Worm (Caenorhabditis elegans) whole organism, L4 larva: Measurements from ENCODE around the gene R13D7.2.

Experiments used
- R02D3.7 ChIP-seq: fragments of 150-350 bp; sonication (generic microtip); optimal IDR thresholded peaks from 3 replicates; lab custom pipeline; 2014; ENCODE audit warnings: missing biosample characterization, missing genetic modification characterization
- T20F7.1 ChIP-seq: fragments of 200-800 bp; sonication (Bioruptor generic); optimal IDR thresholded peaks from 2 replicates; lab custom pipeline; 2018; ENCODE audit warnings: mild to moderate bottlenecking, missing genetic modification characterization, missing compliant biosample characterization
- ZK546.5 ChIP-seq, 2 experiments: sonication (generic microtip); optimal IDR thresholded peaks; 2 replicates each; lab custom pipeline; 2017; ENCODE audit warnings: missing biosample characterization in 2 of 2, missing genetic modification characterization in 2 of 2
- aly-2 ChIP-seq: sonication (generic microtip); optimal IDR thresholded peaks from 2 replicates; lab custom pipeline; 2018; ENCODE audit warnings: missing biosample characterization, missing genetic modification characterization
- ceh-20 ChIP-seq: fragments of 200-800 bp; sonication (Bioruptor generic); IDR thresholded peaks from 2 replicates; pipeline ENCODE4 v1.3.6; 2022; ENCODE audit warnings: missing genetic modification reagents, missing genetic modification characterization, missing compliant biosample characterization
- ceh-32 ChIP-seq: sonication (generic microtip); optimal IDR thresholded peaks from 2 replicates; lab custom pipeline; 2016; ENCODE audit warnings: mild to moderate bottlenecking, missing genetic modification characterization, missing compliant biosample characterization; ENCODE audit not compliant: poor library complexity
- daf-16 ChIP-seq, 3 experiments: sonication (generic microtip); optimal IDR thresholded peaks; 2 replicates each; lab custom pipeline; 2016 to 2017; ENCODE audit warnings: missing genetic modification characterization in 3 of 3, missing genetic modification reagents in 3 of 3, mild to moderate bottlenecking in 2 of 3, missing compliant biosample characterization in 2 of 3, missing biosample characterization in 1 of 3, moderate library complexity in 1 of 3
- dmd-6 ChIP-seq: fragments of 200-800 bp; sonication (Bioruptor generic); IDR thresholded peaks from 2 replicates; pipeline ENCODE4 v1.3.6; 2022; ENCODE audit warnings: missing genetic modification reagents, missing genetic modification characterization, missing compliant biosample characterization
- dmd-8 ChIP-seq: fragments of 200-800 bp; sonication (Bioruptor generic); IDR thresholded peaks from 2 replicates; pipeline ENCODE4 v1.3.6; 2022; ENCODE audit warnings: missing genetic modification characterization, missing compliant biosample characterization
- dpl-1 ChIP-seq: fragments of 150-350 bp; optimal IDR thresholded peaks from 2 replicates; lab custom pipeline; 2014; ENCODE audit warnings: missing biosample characterization, missing genetic modification reagents, missing genetic modification characterization
- hlh-11 ChIP-seq: fragments of 200-800 bp; sonication (Bioruptor generic); optimal IDR thresholded peaks from 2 replicates; lab custom pipeline; 2018; ENCODE audit warnings: mild to moderate bottlenecking, missing genetic modification characterization, missing compliant biosample characterization
- hmg-1.1 ChIP-seq: fragments of 200-800 bp; sonication (Bioruptor generic); IDR thresholded peaks from 2 replicates; pipeline ENCODE4 v1.3.6; 2022; ENCODE audit warnings: missing genetic modification reagents, missing genetic modification characterization, missing compliant biosample characterization
- lim-7 ChIP-seq: fragments of 200-800 bp; sonication (Bioruptor generic); IDR thresholded peaks from 2 replicates; pipeline ENCODE4 v1.3.6; 2022; ENCODE audit warnings: missing genetic modification characterization, missing compliant biosample characterization
- lin-13 ChIP-seq: fragments of 150-350 bp; optimal IDR thresholded peaks from 2 replicates; lab custom pipeline; 2014; ENCODE audit warnings: missing biosample characterization, missing genetic modification reagents, missing genetic modification characterization
- madf-5 ChIP-seq, 2 experiments: fragments of 200-800 bp; sonication (Bioruptor generic); IDR thresholded peaks; 2 replicates each; pipeline ENCODE4 v1.3.6; 2022; ENCODE audit warnings: missing compliant biosample characterization in 2 of 2, missing genetic modification characterization in 2 of 2
- mdl-1 ChIP-seq, 2 experiments: fragments of 150-350 bp in 1 of 2; sonication (generic microtip) in 1 of 2; optimal IDR thresholded peaks; 2 replicates each; lab custom pipeline; 2014 to 2017; ENCODE audit warnings: missing biosample characterization in 2 of 2, missing genetic modification characterization in 2 of 2
- nhr-102 ChIP-seq: sonication (generic microtip); optimal IDR thresholded peaks from 2 replicates; lab custom pipeline; 2016; ENCODE audit warnings: mild to moderate bottlenecking, missing genetic modification characterization, moderate library complexity, missing compliant biosample characterization
- nhr-28 ChIP-seq: fragments of 150-350 bp; optimal IDR thresholded peaks from 2 replicates; lab custom pipeline; 2014; ENCODE audit warnings: missing biosample characterization, missing genetic modification characterization
- nhr-77 ChIP-seq: fragments of 150-350 bp; optimal IDR thresholded peaks from 2 replicates; lab custom pipeline; 2014; ENCODE audit warnings: missing biosample characterization, missing genetic modification characterization
- pqm-1 ChIP-seq: sonication (generic microtip); optimal IDR thresholded peaks from 2 replicates; lab custom pipeline; 2017; ENCODE audit warnings: missing biosample characterization, missing genetic modification characterization
- skn-1 ChIP-seq: fragments of 150-350 bp; optimal IDR thresholded peaks from 2 replicates; lab custom pipeline; 2014; ENCODE audit warnings: missing biosample characterization, missing genetic modification characterization
- snpc-1.2 ChIP-seq: fragments of 200-800 bp; sonication (Bioruptor generic); IDR thresholded peaks from 2 replicates; pipeline ENCODE4 v1.3.6; 2022; ENCODE audit warnings: missing genetic modification reagents, missing genetic modification characterization, missing compliant biosample characterization
- snpc-4 ChIP-seq: fragments of 150-350 bp; optimal IDR thresholded peaks from 2 replicates; lab custom pipeline; 2014; ENCODE audit warnings: missing biosample characterization, missing genetic modification characterization
- tra-1 ChIP-seq: fragments of 200-800 bp; sonication (Bioruptor generic); IDR thresholded peaks from 2 replicates; pipeline ENCODE4 v1.3.6; 2022; ENCODE audit warnings: missing genetic modification reagents, missing genetic modification characterization, missing compliant biosample characterization
- unc-62 ChIP-seq, 3 experiments: fragments of 150-350 bp in 1 of 3; sonication (generic microtip); optimal IDR thresholded peaks in 2 of 3; peaks in 1 of 3; 1 replicate in 1 of 3; 2 replicates in 2 of 3; lab custom pipeline; 2014 to 2017; ENCODE audit warnings: missing biosample characterization in 3 of 3, missing genetic modification characterization in 3 of 3, missing genetic modification reagents in 3 of 3, missing genotype in 1 of 3
- vab-7 ChIP-seq: fragments of 200-800 bp; sonication (Bioruptor generic); IDR thresholded peaks from 2 replicates; pipeline ENCODE4 v1.3.6; 2022; ENCODE audit warnings: missing genetic modification reagents, missing genetic modification characterization, missing compliant biosample characterization

Gene R13D7.2

ce11 chrV:7409599-7409998, at the start of gene R13D7.2:
TSS of gene R13D7.2 (plus strand) at chrV:7409899.
- no peak for TF ChIP-seq ceh-20 (GFP tag; lab: Robert Waterston, UW)
- TF ChIP-seq lin-13 (GFP tag; lab: Kevin White, UChicago): no peak
- TF ChIP-seq nhr-102: no peak
- TF ChIP-seq T20F7.1: no peak
- TF ChIP-seq madf-5 (GFP tag; IDR thresholded peaks at IDR 0.05; lab: Robert Waterston, UW): no peak
- TF ChIP-seq snpc-1.2 (GFP tag; lab: Robert Waterston, UW): no peak
- TF ChIP-seq ceh-32 (tag; lab: Kevin White, UChicago): no peak
- TF ChIP-seq unc-62 (GFP tag; optimal IDR thresholded peaks at IDR 0.05 in 1 of 2; lab: Kevin White, UChicago): no peak
- TF ChIP-seq unc-62 (tag; optimal IDR thresholded peaks at IDR 0.05; lab: Kevin White, UChicago): no peak
- TF ChIP-seq lim-7 (GFP tag; lab: Robert Waterston, UW): no peak
- no peak for TF ChIP-seq dpl-1 (GFP tag; lab: Kevin White, UChicago)

- TF ChIP-seq pqm-1 (tag; lab: Kevin White, UChicago) (no peak), mdl-1 (tag; optimal IDR thresholded peaks at IDR 0.05; lab: Kevin White, UChicago) (no peak), snpc-4 (no peak), aly-2 (tag; lab: Kevin White, UChicago) (no peak)
- TF ChIP-seq, all 104 proteins: peak for 0
These were observed 48.0 kb upstream of the R13D7.2 start, which contains the start of gene cyp-35A1 for ce11 chrV:7361673-7362072. TSS of gene cyp-35A1 (minus strand) at chrV:7361773.

- no peak for TF ChIP-seq daf-16 (GFP tag; optimal IDR thresholded peaks at IDR 0.05; lab: Kevin White, UChicago)
- peak; percentile 91 for TF ChIP-seq daf-16 (tag; optimal IDR thresholded peaks at IDR 0.05; lab: Kevin White, UChicago)
- TF ChIP-seq pqm-1 (tag; lab: Kevin White, UChicago): peak; percentile 52
- TF ChIP-seq nhr-28 (tag; lab: Kevin White, UChicago): peak; percentile 71
- TF ChIP-seq hlh-11 (tag; lab: Kevin White, UChicago): peak; percentile 53
- TF ChIP-seq dmd-6 (GFP tag; lab: Robert Waterston, UW): peak; percentile 57; the same call in 1 of the 2 replicates
- TF ChIP-seq vab-7 (GFP tag; lab: Robert Waterston, UW): no peak
- TF ChIP-seq hmg-1.1 (GFP tag; lab: Robert Waterston, UW): no peak
These were observed 45.6 kb upstream of the R13D7.2 start, which contains the start of gene cyp-35A2 for ce11 chrV:7364059-7364458. TSS of gene cyp-35A2 (minus strand) at chrV:7364182.

ce11 chrV:7364951-7365350, 44.7 kb upstream of the R13D7.2 start, which contains the start of gene exc-13:
TSS of gene exc-13 (plus strand) at chrV:7365251.
- TF ChIP-seq nhr-77 (tag; lab: Kevin White, UChicago) (no peak), daf-16 (GFP tag; optimal IDR thresholded peaks at IDR 0.05; lab: Kevin White, UChicago) (peak in 1 of 2 experiments; percentile 90), daf-16 (tag; optimal IDR thresholded peaks at IDR 0.05; lab: Kevin White, UChicago) (no peak)

- TF ChIP-seq unc-62 (GFP tag; optimal IDR thresholded peaks at IDR 0.05 in 1 of 2; lab: Kevin White, UChicago): peak in 1 of 2 experiments; percentile 93
- no peak for TF ChIP-seq unc-62 (tag; optimal IDR thresholded peaks at IDR 0.05; lab: Kevin White, UChicago)
- TF ChIP-seq R02D3.7 (tag; lab: Kevin White, UChicago): no peak
- TF ChIP-seq, all 104 proteins: peak for 1
These were observed 40.1 kb upstream of the R13D7.2 start, which contains the start of gene srj-14 for ce11 chrV:7369578-7369977. TSS of gene srj-14 (plus strand) at chrV:7369708.

ce11 chrV:7374090-7374489, 35.6 kb upstream of the R13D7.2 start, which contains the start of gene srx-56:
TSS of gene srx-56 (plus strand) at chrV:7374390.
- TF ChIP-seq daf-16 (GFP tag; optimal IDR thresholded peaks at IDR 0.05; lab: Kevin White, UChicago) (no peak), daf-16 (tag; optimal IDR thresholded peaks at IDR 0.05; lab: Kevin White, UChicago) (no peak), unc-62 (GFP tag; optimal IDR thresholded peaks at IDR 0.05 in 1 of 2; lab: Kevin White, UChicago) (peak in 1 of 2 experiments; percentile 20), unc-62 (tag; optimal IDR thresholded peaks at IDR 0.05; lab: Kevin White, UChicago) (no peak), ceh-20 (GFP tag; lab: Robert Waterston, UW) (no peak)

ce11 chrV:7379384-7379783, 30.3 kb upstream of the R13D7.2 start, which contains the start of gene srsx-24:
TSS of gene srsx-24 (minus strand) at chrV:7379484.
- TF ChIP-seq ZK546.5 (tag; optimal IDR thresholded peaks at IDR 0.05; lab: Kevin White, UChicago) (no peak), skn-1 (tag; lab: Kevin White, UChicago) (no peak), mdl-1 (tag; optimal IDR thresholded peaks at IDR 0.05; lab: Kevin White, UChicago) (no peak), dmd-8 (no peak), tra-1 (no peak)
